Fruit fly (Drosophila melanogaster): ENCODE data around the gene CG32071.
A peak's percentile ranks its signal among the peaks of the same experiment; 100 is the strongest.

The CG32071 gene

dm6 chr3L:11118627-11119395 is 15.1 kb upstream of the CG32071 start (continued):
- TF ChIP-seq CG1832 (GFP tag; optimal IDR thresholded peaks at IDR 0.05) = no peak
- TF ChIP-seq CG8359 (GFP tag; optimal IDR thresholded peaks at IDR 0.05; ENCODE audit: borderline replicate concordance) = peak; percentile 61
- TF ChIP-seq ap (GFP tag; IDR thresholded peaks at IDR 0.05) = no peak
- peak; percentile 37 for TF ChIP-seq CG8944 (GFP tag; optimal IDR thresholded peaks at IDR 0.05)
- TF ChIP-seq Camta (GFP tag; optimal IDR thresholded peaks at IDR 0.05) = peak; percentile 77
- peak; percentile 81; the same call in 2 of the 3 replicates for TF ChIP-seq CG11456 (GFP tag; IDR thresholded peaks at IDR 0.05)
- peak; percentile 19 for TF ChIP-seq ftz-f1 (GFP tag; optimal IDR thresholded peaks at IDR 0.05)
- peak; percentile 81 for TF ChIP-seq NC2β (GFP tag; optimal IDR thresholded peaks at IDR 0.05)
- peak; percentile 55 for TF ChIP-seq Dek (tag; optimal IDR thresholded peaks at IDR 0.05)
- TF ChIP-seq repo (GFP tag; optimal IDR thresholded peaks at IDR 0.05) = peak; percentile 49
- no peak for TF ChIP-seq Jarid2 (GFP tag; optimal IDR thresholded peaks at IDR 0.05)
- TF ChIP-seq lmd (GFP tag; IDR thresholded peaks at IDR 0.05) = no peak; the same call in 1 of the 2 replicates
- no peak for TF ChIP-seq usp (GFP tag; optimal IDR thresholded peaks at IDR 0.05)
- no peak for TF ChIP-seq inv (GFP tag; IDR thresholded peaks at IDR 0.05; ENCODE audit: partially characterized antibody)
- TF ChIP-seq CG15601 (tag; optimal IDR thresholded peaks at IDR 0.05) = peak; percentile 91
- peak; percentile 93 for TF ChIP-seq fd64A (GFP tag; optimal IDR thresholded peaks at IDR 0.05)
- peak; percentile 53 for TF ChIP-seq D19A (tag; optimal IDR thresholded peaks at IDR 0.05)
- no peak for TF ChIP-seq sisA (GFP tag; IDR thresholded peaks at IDR 0.05)
- peak; percentile 80 for TF ChIP-seq Side (GFP tag; optimal IDR thresholded peaks at IDR 0.05)
- no peak for TF ChIP-seq Sox102F (GFP tag; optimal IDR thresholded peaks at IDR 0.05)
- TF ChIP-seq CG2678 (tag; optimal IDR thresholded peaks at IDR 0.05) = peak; percentile 84
- TF ChIP-seq wor (GFP tag; IDR thresholded peaks at IDR 0.05) = no peak
- no peak for TF ChIP-seq CG10565 (GFP tag; optimal IDR thresholded peaks at IDR 0.05)
- no peak for TF ChIP-seq Sry-δ (GFP tag; optimal IDR thresholded peaks at IDR 0.05)
- peak; percentile 56 for TF ChIP-seq dmrt99B (tag; optimal IDR thresholded peaks at IDR 0.05)
- no peak for TF ChIP-seq Ravus (GFP tag; IDR thresholded peaks at IDR 0.05)
- no peak for TF ChIP-seq CG30020 (tag; optimal IDR thresholded peaks at IDR 0.05)
- TF ChIP-seq CG2875 (GFP tag; optimal IDR thresholded peaks at IDR 0.05) = peak; percentile 84
- TF ChIP-seq CG9876 (GFP tag; optimal IDR thresholded peaks at IDR 0.05) = peak; percentile 57
- peak; percentile 41 for TF ChIP-seq CG7556 (GFP tag; optimal IDR thresholded peaks at IDR 0.05)
- TF ChIP-seq ash1 (GFP tag; optimal IDR thresholded peaks at IDR 0.05) = peak; percentile 79
- peak; percentile 40 for TF ChIP-seq CG18764 (GFP tag; optimal IDR thresholded peaks at IDR 0.05)
- TF ChIP-seq Dip2 (GFP tag; IDR thresholded peaks at IDR 0.05) = no peak
- TF ChIP-seq crc (GFP tag; optimal IDR thresholded peaks at IDR 0.05) = peak; percentile 64
- peak; percentile 44 for TF ChIP-seq Spps (tag; optimal IDR thresholded peaks at IDR 0.05)
- TF ChIP-seq unpg (GFP tag; optimal IDR thresholded peaks at IDR 0.05) = peak; percentile 61
- TF ChIP-seq pb (GFP tag; optimal IDR thresholded peaks at IDR 0.05) = no peak
- no peak for TF ChIP-seq lov (optimal IDR thresholded peaks at IDR 0.05)
- TF ChIP-seq lov (GFP tag; IDR thresholded peaks at IDR 0.05) = peak; percentile 84; the same call in 2 of the 3 replicates
- TF ChIP-seq org-1 (GFP tag; optimal IDR thresholded peaks at IDR 0.05) = peak; percentile 75
- TF ChIP-seq ham (GFP tag; IDR thresholded peaks at IDR 0.05) = no peak
- TF ChIP-seq CG9215 (GFP tag; IDR thresholded peaks at IDR 0.05) = peak; percentile 60
- peak; percentile 91 for TF ChIP-seq CG6813 (GFP tag; optimal IDR thresholded peaks at IDR 0.05)
- TF ChIP-seq CG34422 (GFP tag; IDR thresholded peaks at IDR 0.05) = peak; percentile 80; the same call in 1 of the 3 replicates
- no peak for TF ChIP-seq al (GFP tag; IDR thresholded peaks at IDR 0.05)
- TF ChIP-seq trh (GFP tag; optimal IDR thresholded peaks at IDR 0.05) = peak; percentile 19
- TF ChIP-seq lab (GFP tag; optimal IDR thresholded peaks at IDR 0.05) = peak; percentile 92
- peak; percentile 48; the same call in 1 of the 2 replicates for TF ChIP-seq MBD-R2 (GFP tag; IDR thresholded peaks at IDR 0.05)
- TF ChIP-seq Trl (optimal IDR thresholded peaks at IDR 0.05) = peak; percentile 77 to 78
- peak; percentile 59 for TF ChIP-seq Trl (GFP tag; optimal IDR thresholded peaks at IDR 0.05)

Measured in whole organism, embryonic.